Worm (Caenorhabditis elegans) whole organism, L2 larva: ENCODE data around the gene dhhc-9.

Source experiments
- C34F6.9 ChIP-seq: fragments of 150-350 bp; optimal IDR thresholded peaks from 2 replicates; lab custom pipeline; 2014; ENCODE audit warnings: missing biosample characterization, missing genetic modification characterization
- F13H6.1 ChIP-seq: sonication (generic microtip); optimal IDR thresholded peaks from 2 replicates; lab custom pipeline; 2016; ENCODE audit warnings: missing genetic modification characterization, missing compliant biosample characterization
- Y55F3AM.14 ChIP-seq: fragments of 200-800 bp; sonication (Bioruptor generic); optimal IDR thresholded peaks from 2 replicates; lab custom pipeline; 2018; ENCODE audit warnings: mild to moderate bottlenecking, missing genetic modification characterization, missing compliant biosample characterization
- ZK546.5 ChIP-seq: sonication (generic microtip); optimal IDR thresholded peaks from 2 replicates; lab custom pipeline; 2017; ENCODE audit warnings: missing biosample characterization, missing genetic modification characterization
- alr-1 ChIP-seq: fragments of 150-350 bp; optimal IDR thresholded peaks from 2 replicates; lab custom pipeline; 2014; ENCODE audit warnings: missing biosample characterization, missing genetic modification characterization
- aly-2 ChIP-seq: fragments of 150-350 bp; optimal IDR thresholded peaks from 2 replicates; lab custom pipeline; 2014; ENCODE audit warnings: missing biosample characterization, missing genetic modification characterization
- ama-1 ChIP-seq: fragments of 150-350 bp; optimal IDR thresholded peaks from 2 replicates; lab custom pipeline; 2018; ENCODE audit warnings: inconsistent platforms
- ceh-16 ChIP-seq: fragments of 150-350 bp; optimal IDR thresholded peaks from 2 replicates; lab custom pipeline; 2014; ENCODE audit warnings: missing biosample characterization, missing genetic modification characterization
- ceh-82 ChIP-seq: fragments of 150-350 bp; optimal IDR thresholded peaks from 2 replicates; lab custom pipeline; 2014; ENCODE audit warnings: missing biosample characterization, missing genetic modification characterization
- crh-2 ChIP-seq: sonication (generic microtip); optimal IDR thresholded peaks from 2 replicates; lab custom pipeline; 2017; ENCODE audit warnings: missing biosample characterization, missing genetic modification characterization
- dmd-4 ChIP-seq: sonication (generic microtip); optimal IDR thresholded peaks from 2 replicates; lab custom pipeline; 2017; ENCODE audit warnings: missing biosample characterization, missing genetic modification characterization
- egl-27 ChIP-seq: sonication (generic microtip); optimal IDR thresholded peaks from 3 replicates; lab custom pipeline; 2017; ENCODE audit warnings: missing biosample characterization, missing genetic modification reagents, missing genetic modification characterization
- elt-1 ChIP-seq: fragments of 150-350 bp; optimal IDR thresholded peaks from 2 replicates; lab custom pipeline; 2014; ENCODE audit warnings: missing biosample characterization, missing genetic modification characterization
- elt-3 ChIP-seq: sonication (generic microtip); optimal IDR thresholded peaks from 2 replicates; lab custom pipeline; 2017; ENCODE audit warnings: missing biosample characterization, missing genetic modification characterization
- fos-1 ChIP-seq: fragments of 150-350 bp; optimal IDR thresholded peaks from 2 replicates; lab custom pipeline; 2014; ENCODE audit warnings: missing biosample characterization, missing genetic modification characterization
- gmeb-1 ChIP-seq: fragments of 150-350 bp; optimal IDR thresholded peaks from 2 replicates; lab custom pipeline; 2014; ENCODE audit warnings: missing biosample characterization, missing genetic modification characterization
- lin-11 ChIP-seq: fragments of 150-350 bp; sonication (generic microtip); optimal IDR thresholded peaks from 2 replicates; lab custom pipeline; 2014; ENCODE audit warnings: missing biosample characterization, missing genetic modification characterization, inconsistent platforms, mixed read lengths
- lin-13 ChIP-seq: fragments of 150-350 bp; optimal IDR thresholded peaks from 2 replicates; lab custom pipeline; 2014; ENCODE audit warnings: missing biosample characterization, missing genetic modification reagents, missing genetic modification characterization
- mbf-1 ChIP-seq: sonication (generic microtip); optimal IDR thresholded peaks from 2 replicates; lab custom pipeline; 2017; ENCODE audit warnings: missing biosample characterization, missing genetic modification characterization
- nhr-10 ChIP-seq: sonication (generic microtip); optimal IDR thresholded peaks from 2 replicates; lab custom pipeline; 2017; ENCODE audit warnings: missing biosample characterization, missing genetic modification characterization
- nhr-11 ChIP-seq: fragments of 150-350 bp; optimal IDR thresholded peaks from 2 replicates; lab custom pipeline; 2014; ENCODE audit warnings: missing biosample characterization, missing genetic modification characterization
- nhr-12 ChIP-seq: fragments of 150-350 bp; optimal IDR thresholded peaks from 2 replicates; lab custom pipeline; 2014; ENCODE audit warnings: missing biosample characterization, missing genetic modification characterization
- nhr-129 ChIP-seq: fragments of 150-350 bp; optimal IDR thresholded peaks from 2 replicates; lab custom pipeline; 2014; ENCODE audit warnings: missing biosample characterization, missing genetic modification characterization
- nhr-23 ChIP-seq: fragments of 150-350 bp; optimal IDR thresholded peaks from 2 replicates; lab custom pipeline; 2014; ENCODE audit warnings: missing biosample characterization, missing genetic modification reagents, missing genetic modification characterization
- nhr-25 ChIP-seq: fragments of 150-350 bp; sonication (generic microtip); optimal IDR thresholded peaks from 3 replicates; lab custom pipeline; 2014; ENCODE audit warnings: missing biosample characterization, missing genetic modification characterization
- peb-1 ChIP-seq: fragments of 150-350 bp; optimal IDR thresholded peaks from 2 replicates; lab custom pipeline; 2014; ENCODE audit warnings: missing biosample characterization, missing genetic modification characterization
- sem-4 ChIP-seq: fragments of 150-350 bp; optimal IDR thresholded peaks from 2 replicates; lab custom pipeline; 2014; ENCODE audit warnings: missing biosample characterization, missing genetic modification reagents, missing genetic modification characterization
- sma-3 ChIP-seq: sonication (generic microtip); optimal IDR thresholded peaks from 2 replicates; lab custom pipeline; 2016; ENCODE audit warnings: missing genetic modification reagents, missing genetic modification characterization, missing compliant biosample characterization
- sma-9 ChIP-seq, 2 experiments: fragments of 150-350 bp in 1 of 2; sonication (generic microtip) in 1 of 2; optimal IDR thresholded peaks; 2 replicates each; lab custom pipeline; 2014 to 2016; ENCODE audit warnings: missing genetic modification characterization in 2 of 2, mild to moderate bottlenecking in 1 of 2, missing biosample characterization in 1 of 2, missing compliant biosample characterization in 1 of 2, missing genetic modification reagents in 1 of 2, moderate library complexity in 1 of 2
- unc-62 ChIP-seq: fragments of 150-350 bp; optimal IDR thresholded peaks from 2 replicates; lab custom pipeline; 2014; ENCODE audit warnings: missing biosample characterization, missing genetic modification reagents, missing genetic modification characterization
- zag-1 ChIP-seq: fragments of 150-350 bp; optimal IDR thresholded peaks from 2 replicates; lab custom pipeline; 2014; ENCODE audit warnings: missing biosample characterization, missing genetic modification characterization
- ztf-1 ChIP-seq: fragments of 200-800 bp; sonication (Bioruptor generic); conservative IDR thresholded peaks from 2 replicates; pipeline ENCODE4 v1.3.6; 2022; ENCODE audit warnings: missing genetic modification characterization, missing compliant biosample characterization
- ztf-11 ChIP-seq: sonication (generic microtip); optimal IDR thresholded peaks from 2 replicates; lab custom pipeline; 2017; ENCODE audit warnings: missing biosample characterization, missing genetic modification characterization
- ztf-4 ChIP-seq: fragments of 150-350 bp; optimal IDR thresholded peaks from 2 replicates; lab custom pipeline; 2014; ENCODE audit warnings: missing biosample characterization, missing genetic modification characterization

The dhhc-9 gene

ce11 chrX:2430317-2430716, 28.5 kb upstream of the dhhc-9 start:
- TF ChIP-seq crh-2 (tag; lab: Kevin White, UChicago) = no peak
- TF ChIP-seq sem-4 (tag; lab: Kevin White, UChicago) = no peak
- TF ChIP-seq ztf-4 (tag; lab: Kevin White, UChicago) = no peak
- TF ChIP-seq, all 48 proteins: peak for 0

- TF ChIP-seq fos-1 (tag; lab: Kevin White, UChicago) (no peak), alr-1 (tag; lab: Kevin White, UChicago) (no peak), unc-62 (GFP tag; lab: Kevin White, UChicago) (no peak), dmd-4 (tag; lab: Kevin White, UChicago) (no peak), ztf-1 (GFP tag; lab: Robert Waterston, UW) (no peak), sma-9 (GFP tag; optimal IDR thresholded peaks at IDR 0.05; lab: Kevin White, UChicago) (no peak), sma-9 (tag; optimal IDR thresholded peaks at IDR 0.05; lab: Kevin White, UChicago) (no peak), gmeb-1 (tag; lab: Kevin White, UChicago) (no peak), zag-1 (tag; lab: Kevin White, UChicago) (no peak), F13H6.1 (tag; lab: Kevin White, UChicago) (no peak), peb-1 (tag; lab: Kevin White, UChicago) (no peak), elt-3 (tag; lab: Kevin White, UChicago) (no peak), nhr-129 (tag; lab: Kevin White, UChicago) (no peak)
Observed at ce11 chrX:2427404-2427803, 25.6 kb upstream of the dhhc-9 start, which contains the start of gene gcy-31. Gene gcy-31 (minus strand): TSS chrX:2427504.

- peak; percentile 26 for TF ChIP-seq ceh-16 (tag; lab: Kevin White, UChicago)
- peak; percentile 32 for TF ChIP-seq nhr-25 (tag; lab: Kevin White, UChicago)
- no peak for TF ChIP-seq zag-1 (tag; lab: Kevin White, UChicago)
Observed at ce11 chrX:2426932-2427331, 25.1 kb upstream of the dhhc-9 start.

ce11 chrX:2425284-2425683, 23.4 kb upstream of the dhhc-9 start:
- TF ChIP-seq F13H6.1 (tag; lab: Kevin White, UChicago) (peak; percentile 14), fos-1 (tag; lab: Kevin White, UChicago) (peak; percentile 12), egl-27 (tag; lab: Kevin White, UChicago) (peak; percentile 26), ZK546.5 (tag; lab: Kevin White, UChicago) (no peak)

ce11 chrX:2422123-2422522, 20.3 kb upstream of the dhhc-9 start:
- no peak for TF ChIP-seq crh-2 (tag; lab: Kevin White, UChicago)
- TF ChIP-seq C34F6.9 (tag; lab: Kevin White, UChicago) = no peak
- TF ChIP-seq ZK546.5 (tag; lab: Kevin White, UChicago) = no peak
- TF ChIP-seq ceh-16 (tag; lab: Kevin White, UChicago) = no peak
- TF ChIP-seq lin-13 (GFP tag; lab: Kevin White, UChicago) = no peak

- TF ChIP-seq ztf-11 (tag; lab: Kevin White, UChicago) = no peak
- no peak for TF ChIP-seq ceh-82 (tag; lab: Kevin White, UChicago)
- TF ChIP-seq lin-11 = no peak
- TF ChIP-seq nhr-10 = no peak
- TF ChIP-seq ceh-16 (tag; lab: Kevin White, UChicago) = no peak
- no peak for TF ChIP-seq nhr-23 (tag; lab: Kevin White, UChicago)
- TF ChIP-seq elt-1 (tag; lab: Kevin White, UChicago) = no peak
- no peak for TF ChIP-seq sma-9 (GFP tag; optimal IDR thresholded peaks at IDR 0.05; lab: Kevin White, UChicago)
- no peak for TF ChIP-seq sma-9 (tag; optimal IDR thresholded peaks at IDR 0.05; lab: Kevin White, UChicago)
- no peak for TF ChIP-seq mbf-1
- no peak for TF ChIP-seq aly-2 (tag; lab: Kevin White, UChicago)
- no peak for TF ChIP-seq nhr-12 (tag; lab: Kevin White, UChicago)
- no peak for TF ChIP-seq elt-3 (tag; lab: Kevin White, UChicago)
- no peak for TF ChIP-seq C34F6.9 (tag; lab: Kevin White, UChicago)
- no peak for TF ChIP-seq fos-1 (tag; lab: Kevin White, UChicago)
- no peak for TF ChIP-seq ama-1 (lab: Kevin White, UChicago)
- TF ChIP-seq Y55F3AM.14 = no peak
- TF ChIP-seq sma-3 = no peak
- TF ChIP-seq ZK546.5 (tag; lab: Kevin White, UChicago) = no peak
- TF ChIP-seq unc-62 (GFP tag; lab: Kevin White, UChicago) = no peak
- no peak for TF ChIP-seq nhr-11 (tag; lab: Kevin White, UChicago)
Observed at ce11 chrX:2419777-2420176, 17.9 kb upstream of the dhhc-9 start, which contains the start of gene glr-7. Gene glr-7 (minus strand): TSS chrX:2419877.
